Worm (Caenorhabditis elegans) whole organism, L4 larva: Measurements from ENCODE around the gene Y57A10A.27.

Experiments
- ceh-28 ChIP-seq: fragments of 150-350 bp; optimal IDR thresholded peaks from 2 replicates; lab custom pipeline; 2014; ENCODE audit warnings: missing biosample characterization, missing genetic modification reagents, missing genetic modification characterization
- ceh-82 ChIP-seq: sonication (generic microtip); optimal IDR thresholded peaks from 2 replicates; lab custom pipeline; 2017; ENCODE audit warnings: missing biosample characterization, missing genetic modification characterization
- lsy-2 ChIP-seq, 2 experiments: fragments of 150-350 bp in 1 of 2; sonication (generic microtip) in 1 of 2; optimal IDR thresholded peaks; 2 replicates each; lab custom pipeline; 2014 to 2017; ENCODE audit warnings: missing biosample characterization in 2 of 2, missing genetic modification characterization in 2 of 2
- nhr-11 ChIP-seq: fragments of 150-350 bp; optimal IDR thresholded peaks from 2 replicates; lab custom pipeline; 2014; ENCODE audit warnings: missing biosample characterization, missing genetic modification characterization
- nhr-237 ChIP-seq: sonication (generic microtip); optimal IDR thresholded peaks from 2 replicates; lab custom pipeline; 2017; ENCODE audit warnings: missing biosample characterization, missing genetic modification characterization
- zfp-3 ChIP-seq: fragments of 200-800 bp; sonication (Bioruptor generic); conservative IDR thresholded peaks from 2 replicates; pipeline ENCODE4 v1.3.6; 2022; ENCODE audit warnings: missing genetic modification reagents, missing genetic modification characterization, missing compliant biosample characterization
- ztf-11 ChIP-seq: fragments of 150-350 bp; optimal IDR thresholded peaks from 2 replicates; lab custom pipeline; 2014; ENCODE audit warnings: missing biosample characterization, missing genetic modification characterization

ce11 chrII:12268857-12269256 is 6.0 kb downstream of the Y57A10A.27 start:
- no peak for TF ChIP-seq ztf-11 (tag; lab: Kevin White, UChicago)
- peak; percentile 27 for TF ChIP-seq nhr-11
- TF ChIP-seq nhr-237, result no peak
- no peak for TF ChIP-seq ceh-82 (tag; lab: Kevin White, UChicago)
- TF ChIP-seq lsy-2 (tag; optimal IDR thresholded peaks at IDR 0.05; lab: Kevin White, UChicago), result no peak
- TF ChIP-seq ceh-28, result no peak
- TF ChIP-seq zfp-3, result no peak
